Fruit fly (Drosophila melanogaster) whole organism, pupa: Measurements from ENCODE around the gene PH4alphaSG1.

Source experiments
- CG10348 ChIP-seq: fragments of 200-800 bp; sonication (Bioruptor generic); IDR thresholded peaks from 2 replicates; pipeline ENCODE4 v1.3.6; 2022; ENCODE audit warnings: missing biosample characterization, missing genetic modification characterization
- CG12605 ChIP-seq: fragments of 200-800 bp; sonication (Bioruptor generic); IDR thresholded peaks from 2 replicates; pipeline ENCODE4 v1.3.6; 2022; ENCODE audit warnings: missing biosample characterization, missing genetic modification characterization
- CG13204 ChIP-seq: fragments of 200-800 bp; sonication (Bioruptor generic); optimal IDR thresholded peaks from 2 replicates; lab custom pipeline; 2018; ENCODE audit warnings: missing biosample characterization, mild to moderate bottlenecking, missing genetic modification characterization, moderate library complexity
- CG14655 ChIP-seq: fragments of 200-800 bp; sonication (Bioruptor generic); optimal IDR thresholded peaks from 3 replicates; lab custom pipeline; 2017; ENCODE audit warnings: mild to moderate bottlenecking, missing biosample characterization, missing genetic modification reagents, missing genetic modification characterization
- CG15710 ChIP-seq: fragments of 200-800 bp; sonication (Bioruptor generic); optimal IDR thresholded peaks from 2 replicates; lab custom pipeline; 2018; ENCODE audit warnings: missing biosample characterization, mild to moderate bottlenecking, missing genetic modification characterization, moderate library complexity
- CG17806 ChIP-seq: fragments of 200-800 bp; sonication (Bioruptor generic); optimal IDR thresholded peaks from 2 replicates; lab custom pipeline; 2018; ENCODE audit warnings: missing biosample characterization, mild to moderate bottlenecking, missing genetic modification characterization, moderate library complexity
- CG32121 ChIP-seq: fragments of 200-800 bp; sonication (Bioruptor generic); IDR thresholded peaks from 2 replicates; pipeline ENCODE4 v1.3.6; 2022; ENCODE audit warnings: missing biosample characterization, missing genetic modification characterization
- CG34367 ChIP-seq: fragments of 200-800 bp; sonication (Bioruptor generic); optimal IDR thresholded peaks from 2 replicates; lab custom pipeline; 2018; ENCODE audit warnings: missing biosample characterization, mild to moderate bottlenecking, missing genetic modification characterization
- CG4496 ChIP-seq: fragments of 200-800 bp; sonication (Bioruptor generic); IDR thresholded peaks from 3 replicates; pipeline ENCODE4 v1.3.6; 2022; ENCODE audit warnings: missing biosample characterization, missing genetic modification characterization
- CG8159 ChIP-seq: fragments of 200-800 bp; sonication (Bioruptor generic); optimal IDR thresholded peaks from 3 replicates; lab custom pipeline; 2018; ENCODE audit warnings: missing biosample characterization, mild to moderate bottlenecking, missing genetic modification characterization, moderate library complexity
- CG8301 ChIP-seq: fragments of 200-800 bp; sonication (Bioruptor generic); optimal IDR thresholded peaks from 2 replicates; lab custom pipeline; 2018; ENCODE audit warnings: missing biosample characterization, mild to moderate bottlenecking, missing genetic modification characterization
- CG9948 ChIP-seq: fragments of 200-800 bp; sonication (Bioruptor generic); optimal IDR thresholded peaks from 2 replicates; lab custom pipeline; 2018; ENCODE audit warnings: missing biosample characterization, mild to moderate bottlenecking, missing genetic modification characterization, moderate library complexity
- D1 ChIP-seq: fragments of 200-800 bp; sonication (Bioruptor generic); optimal IDR thresholded peaks from 2 replicates; lab custom pipeline; 2018; ENCODE audit warnings: missing biosample characterization, mild to moderate bottlenecking, missing genetic modification characterization, moderate library complexity
- EcR ChIP-seq: fragments of 200-800 bp; sonication (Bioruptor generic); optimal IDR thresholded peaks from 3 replicates; lab custom pipeline; 2019; ENCODE audit warnings: missing biosample characterization, missing genetic modification characterization, mild to moderate bottlenecking, moderate library complexity, missing genetic modification reagents
- Ets98B ChIP-seq: fragments of 200-800 bp; sonication (Bioruptor generic); IDR thresholded peaks from 2 replicates; pipeline ENCODE4 v1.3.6; 2022; ENCODE audit warnings: missing biosample characterization, missing genetic modification characterization
- Pif1A ChIP-seq: fragments of 200-800 bp; sonication (Bioruptor generic); optimal IDR thresholded peaks from 3 replicates; lab custom pipeline; 2016; ENCODE audit warnings: missing biosample characterization, missing genetic modification characterization
- Pif1B ChIP-seq: fragments of 200-800 bp; sonication (Bioruptor generic); optimal IDR thresholded peaks from 3 replicates; lab custom pipeline; 2016; ENCODE audit warnings: missing biosample characterization, missing genetic modification characterization
- Snoo ChIP-seq: fragments of 200-800 bp; sonication (Bioruptor generic); optimal IDR thresholded peaks from 3 replicates; lab custom pipeline; 2017; ENCODE audit warnings: missing biosample characterization, mild to moderate bottlenecking, missing genetic modification characterization, inconsistent platforms
- fd96Ca ChIP-seq: fragments of 200-800 bp; sonication (Bioruptor generic); IDR thresholded peaks from 3 replicates; pipeline ENCODE4 v1.3.6; 2022; ENCODE audit warnings: missing biosample characterization, missing genetic modification characterization
- gl ChIP-seq: fragments of 200-800 bp; sonication (Bioruptor generic); optimal IDR thresholded peaks from 2 replicates; lab custom pipeline; 2018; ENCODE audit warnings: missing biosample characterization, mild to moderate bottlenecking, missing genetic modification characterization
- rn ChIP-seq: fragments of 200-800 bp; sonication (Bioruptor generic); IDR thresholded peaks from 2 replicates; pipeline ENCODE4 v1.3.6; 2022; ENCODE audit warnings: missing biosample characterization, missing genetic modification characterization

The PH4alphaSG1 gene

DNA sequence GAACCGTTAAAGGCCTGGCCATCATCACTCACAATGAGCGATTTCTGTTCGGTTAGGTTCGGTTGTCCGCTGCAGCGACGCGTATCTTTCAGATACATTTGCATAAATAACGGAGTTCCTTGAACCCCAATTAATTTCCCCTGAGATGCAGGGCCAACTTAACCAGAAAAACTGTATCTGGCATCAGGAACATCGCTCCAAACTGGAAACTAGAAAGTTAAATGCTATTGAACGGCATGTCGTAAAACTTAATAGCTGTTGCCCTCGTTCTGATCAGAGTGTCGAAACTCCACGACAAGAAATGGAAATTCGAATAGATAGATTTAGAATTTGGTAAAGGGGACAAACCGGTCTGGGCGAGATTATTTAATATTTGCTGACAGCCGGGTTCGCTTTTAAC is 33.1 kb downstream of the PH4alphaSG1 start:
- TF ChIP-seq EcR (GFP tag; lab: Kevin White, UChicago): peak; percentile 59
- no peak for TF ChIP-seq D1

DNA sequence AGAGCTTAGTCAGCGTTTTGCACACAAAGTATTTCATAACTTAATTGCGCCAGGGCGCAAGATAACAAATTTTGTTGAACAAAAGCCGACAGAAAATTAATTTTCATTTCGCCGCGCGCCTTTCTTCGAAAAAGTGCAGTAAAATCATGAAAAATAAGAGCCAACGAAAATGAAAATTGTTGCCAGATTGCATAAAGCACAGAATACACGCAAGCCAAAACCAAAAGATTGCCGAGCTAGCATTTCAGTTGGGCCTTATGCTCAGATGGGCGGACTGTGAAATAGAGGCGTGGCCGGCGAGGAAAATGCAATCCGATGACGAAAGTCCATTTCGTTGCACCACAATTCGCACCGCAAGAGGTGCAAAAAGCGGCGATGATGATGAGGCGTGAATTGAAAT is 34.8 kb downstream of the PH4alphaSG1 start:
- no peak for TF ChIP-seq CG4496 (GFP tag; lab: Robert Waterston, UW)
- no peak for TF ChIP-seq CG17806
- no peak for TF ChIP-seq CG13204 (GFP tag; lab: Kevin White, UChicago)
- TF ChIP-seq rn (GFP tag; lab: Robert Waterston, UW): no peak
- TF ChIP-seq fd96Ca (GFP tag; lab: Robert Waterston, UW): no peak
- no peak for TF ChIP-seq Pif1B
- no peak for TF ChIP-seq EcR (GFP tag; lab: Kevin White, UChicago)
- TF ChIP-seq Ets98B (GFP tag; lab: Robert Waterston, UW): no peak
- TF ChIP-seq CG8159 (tag; lab: Kevin White, UChicago): no peak
- TF ChIP-seq CG34367: no peak
- no peak for TF ChIP-seq CG12605
- no peak for TF ChIP-seq CG32121 (GFP tag; lab: Robert Waterston, UW)
- TF ChIP-seq, all 21 proteins: peak for 0

- TF ChIP-seq Pif1A (GFP tag; lab: Kevin White, UChicago): no peak
- TF ChIP-seq CG10348 (GFP tag; lab: Robert Waterston, UW): no peak
- no peak for TF ChIP-seq CG34367
- TF ChIP-seq fd96Ca (GFP tag; lab: Robert Waterston, UW): no peak
- TF ChIP-seq CG8301 (tag; lab: Kevin White, UChicago): no peak
- TF ChIP-seq CG4496 (GFP tag; lab: Robert Waterston, UW): no peak
- no peak for TF ChIP-seq Ets98B (GFP tag; lab: Robert Waterston, UW)
- no peak for TF ChIP-seq Pif1B
- no peak for TF ChIP-seq rn (GFP tag; lab: Robert Waterston, UW)
- TF ChIP-seq CG17806: no peak
- no peak for TF ChIP-seq EcR (GFP tag; lab: Kevin White, UChicago)
- no peak for TF ChIP-seq gl (tag; lab: Kevin White, UChicago)
- TF ChIP-seq CG15710 (tag; lab: Kevin White, UChicago): no peak
- no peak for TF ChIP-seq Snoo (tag; lab: Kevin White, UChicago)
These were observed 38.4 kb downstream of the PH4alphaSG1 start for dm6 chr3R:30467062-30467461.

DNA sequence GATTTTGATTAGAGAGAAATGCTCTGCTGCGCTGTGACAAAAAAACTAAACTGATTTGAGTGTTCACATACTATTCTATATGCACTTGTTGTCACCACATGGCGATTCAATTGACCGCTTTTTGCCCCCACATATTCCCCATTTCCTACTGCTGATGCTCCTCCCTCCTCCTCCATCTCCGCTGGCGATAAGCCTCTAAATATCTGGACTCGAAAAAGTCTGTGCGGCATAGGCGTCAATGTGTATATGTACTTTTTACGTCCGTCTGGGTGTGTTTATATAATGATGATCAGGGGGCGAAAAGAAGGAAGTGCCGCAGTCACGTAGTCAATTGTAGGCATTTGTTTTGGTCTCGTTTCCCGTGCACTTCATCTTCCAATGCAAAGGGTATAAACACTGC is 38.9 kb downstream of the PH4alphaSG1 start:
- no peak for TF ChIP-seq Pif1A (GFP tag; lab: Kevin White, UChicago)
- TF ChIP-seq CG17806: no peak
- peak; percentile 38; the same call in 1 of the 3 replicates for TF ChIP-seq fd96Ca (GFP tag; lab: Robert Waterston, UW)
- no peak for TF ChIP-seq CG10348 (GFP tag; lab: Robert Waterston, UW)
- TF ChIP-seq Ets98B (GFP tag; lab: Robert Waterston, UW): no peak
- no peak for TF ChIP-seq rn (GFP tag; lab: Robert Waterston, UW)
- no peak for TF ChIP-seq gl (tag; lab: Kevin White, UChicago)
- TF ChIP-seq CG4496 (GFP tag; lab: Robert Waterston, UW): peak; percentile 14; the same call in 1 of the 3 replicates
- TF ChIP-seq CG32121 (GFP tag; lab: Robert Waterston, UW): no peak
- TF ChIP-seq CG15710 (tag; lab: Kevin White, UChicago): no peak
- TF ChIP-seq D1: no peak
- TF ChIP-seq, all 21 proteins: peak for 2

- no peak for TF ChIP-seq CG8159 (tag; lab: Kevin White, UChicago)
- no peak for TF ChIP-seq Pif1B
- no peak for TF ChIP-seq Snoo (tag; lab: Kevin White, UChicago)
- no peak for TF ChIP-seq Pif1A (GFP tag; lab: Kevin White, UChicago)
- TF ChIP-seq CG9948 (tag; lab: Kevin White, UChicago): no peak
- TF ChIP-seq CG14655 (GFP tag; lab: Kevin White, UChicago): no peak
- TF ChIP-seq CG34367: no peak
- no peak for TF ChIP-seq CG15710 (tag; lab: Kevin White, UChicago)
- TF ChIP-seq CG13204 (GFP tag; lab: Kevin White, UChicago): no peak
- no peak for TF ChIP-seq CG17806
- TF ChIP-seq EcR (GFP tag; lab: Kevin White, UChicago): peak; percentile 72
- no peak for TF ChIP-seq Ets98B (GFP tag; lab: Robert Waterston, UW)
- no peak for TF ChIP-seq D1
- TF ChIP-seq fd96Ca (GFP tag; lab: Robert Waterston, UW): no peak
- TF ChIP-seq CG10348 (GFP tag; lab: Robert Waterston, UW): no peak
- TF ChIP-seq CG4496 (GFP tag; lab: Robert Waterston, UW): no peak
- TF ChIP-seq CG8301 (tag; lab: Kevin White, UChicago): no peak
- TF ChIP-seq CG12605: peak; percentile 53; the same call in 1 of the 2 replicates
- no peak for TF ChIP-seq rn (GFP tag; lab: Robert Waterston, UW)
- TF ChIP-seq CG32121 (GFP tag; lab: Robert Waterston, UW): no peak
- TF ChIP-seq gl (tag; lab: Kevin White, UChicago): peak; percentile 1
- TF ChIP-seq, all 21 proteins: peak for 3
These were observed 39.5 kb downstream of the PH4alphaSG1 start, which contains the start of gene PH4alphaEFB for dm6 chr3R:30465775-30466494. TSS of gene PH4alphaEFB (plus strand) at chr3R:30466050.

- TF ChIP-seq CG9948 (tag; lab: Kevin White, UChicago): no peak
- no peak for TF ChIP-seq CG15710 (tag; lab: Kevin White, UChicago)
- no peak for TF ChIP-seq fd96Ca (GFP tag; lab: Robert Waterston, UW)
- no peak for TF ChIP-seq Snoo (tag; lab: Kevin White, UChicago)
- no peak for TF ChIP-seq CG17806
- TF ChIP-seq Pif1B: no peak
- no peak for TF ChIP-seq CG34367
- no peak for TF ChIP-seq CG4496 (GFP tag; lab: Robert Waterston, UW)
- TF ChIP-seq D1: no peak
- no peak for TF ChIP-seq Pif1A (GFP tag; lab: Kevin White, UChicago)
- TF ChIP-seq CG8159 (tag; lab: Kevin White, UChicago): no peak
- TF ChIP-seq CG32121 (GFP tag; lab: Robert Waterston, UW): no peak
- no peak for TF ChIP-seq CG10348 (GFP tag; lab: Robert Waterston, UW)
- no peak for TF ChIP-seq EcR (GFP tag; lab: Kevin White, UChicago)
- no peak for TF ChIP-seq CG13204 (GFP tag; lab: Kevin White, UChicago)
- TF ChIP-seq gl (tag; lab: Kevin White, UChicago): no peak
- TF ChIP-seq rn (GFP tag; lab: Robert Waterston, UW): no peak
- TF ChIP-seq CG12605: no peak
- no peak for TF ChIP-seq CG8301 (tag; lab: Kevin White, UChicago)
- no peak for TF ChIP-seq CG14655 (GFP tag; lab: Kevin White, UChicago)
These were observed 41.2 kb downstream of the PH4alphaSG1 start for dm6 chr3R:30464244-30464643.
